Worm (Caenorhabditis elegans) whole organism, young adult: ENCODE results near the gene F07H5.7.

Source experiments
- B0035.1 ChIP-seq: sonication (generic microtip); optimal IDR thresholded peaks from 2 replicates; lab custom pipeline; 2016; ENCODE audit warnings: missing genetic modification characterization, mild to moderate bottlenecking, missing compliant biosample characterization, missing genotype, missing genetic modification reagents
- C06A6.2 ChIP-seq: fragments of 200-800 bp; sonication (Bioruptor generic); conservative IDR thresholded peaks from 2 replicates; pipeline ENCODE4 v1.3.6; 2022; ENCODE audit warnings: missing genetic modification characterization, missing compliant biosample characterization
- F39B2.1 ChIP-seq: fragments of 200-800 bp; sonication (Bioruptor generic); IDR thresholded peaks from 2 replicates; pipeline ENCODE4 v1.3.6; 2022; ENCODE audit warnings: missing genetic modification reagents, missing genetic modification characterization, missing compliant biosample characterization
- F57C9.4 ChIP-seq: sonication (generic microtip); optimal IDR thresholded peaks from 2 replicates; lab custom pipeline; 2017; ENCODE audit warnings: mild to moderate bottlenecking, missing genetic modification characterization, missing compliant biosample characterization
- K11D2.4 ChIP-seq: fragments of 200-800 bp; sonication (Bioruptor generic); IDR thresholded peaks from 2 replicates; pipeline ENCODE4 v1.3.6; 2022; ENCODE audit warnings: missing genetic modification reagents, missing genetic modification characterization, missing compliant biosample characterization
- T07F8.4 ChIP-seq: sonication (generic microtip); optimal IDR thresholded peaks from 2 replicates; lab custom pipeline; 2016; ENCODE audit warnings: mild to moderate bottlenecking, missing genetic modification characterization, moderate library complexity, missing compliant biosample characterization
- T26A5.8 ChIP-seq: sonication (generic microtip); optimal IDR thresholded peaks from 2 replicates; lab custom pipeline; 2016; ENCODE audit warnings: missing genetic modification characterization, missing compliant biosample characterization
- Y56A3A.18 ChIP-seq: fragments of 200-800 bp; sonication (Bioruptor generic); IDR thresholded peaks from 2 replicates; pipeline ENCODE4 v1.3.6; 2022; ENCODE audit warnings: missing genetic modification reagents, missing genetic modification characterization, missing compliant biosample characterization
- Y67H2A.10 ChIP-seq: fragments of 200-800 bp; sonication (Bioruptor generic); conservative IDR thresholded peaks from 2 replicates; pipeline ENCODE4 v1.3.6; 2022; ENCODE audit warnings: missing genetic modification reagents, missing genetic modification characterization, missing compliant biosample characterization
- ZK185.1 ChIP-seq: sonication (generic microtip); optimal IDR thresholded peaks from 2 replicates; lab custom pipeline; 2016; ENCODE audit warnings: mild to moderate bottlenecking, missing genetic modification characterization, missing compliant biosample characterization; ENCODE audit not compliant: poor library complexity, severe bottlenecking
- bed-1 ChIP-seq: fragments of 200-800 bp; sonication (Bioruptor generic); IDR thresholded peaks from 2 replicates; pipeline ENCODE4 v1.3.6; 2022; ENCODE audit warnings: missing genetic modification reagents, missing genetic modification characterization, missing compliant biosample characterization
- ccch-3 ChIP-seq: fragments of 200-800 bp; sonication (Bioruptor generic); optimal IDR thresholded peaks from 2 replicates; lab custom pipeline; 2018; ENCODE audit warnings: mild to moderate bottlenecking, missing genetic modification characterization, missing compliant biosample characterization
- cebp-2 ChIP-seq: fragments of 200-800 bp; sonication (Bioruptor generic); IDR thresholded peaks from 2 replicates; pipeline ENCODE4 v1.3.6; 2022; ENCODE audit warnings: missing genetic modification characterization, missing compliant biosample characterization
- ceh-100 ChIP-seq: fragments of 200-800 bp; sonication (Bioruptor generic); IDR thresholded peaks from 2 replicates; pipeline ENCODE4 v1.3.6; 2022; ENCODE audit warnings: missing genetic modification reagents, missing genetic modification characterization, missing compliant biosample characterization
- ceh-27 ChIP-seq: fragments of 200-800 bp; sonication (Bioruptor generic); optimal IDR thresholded peaks from 2 replicates; lab custom pipeline; 2018; ENCODE audit warnings: mild to moderate bottlenecking, missing genetic modification characterization, moderate library complexity, missing compliant biosample characterization
- ceh-58 ChIP-seq: fragments of 200-800 bp; sonication (Bioruptor generic); IDR thresholded peaks from 2 replicates; pipeline ENCODE4 v1.3.6; 2022; ENCODE audit warnings: missing genetic modification characterization, missing compliant biosample characterization
- ceh-79 ChIP-seq: sonication (generic microtip); optimal IDR thresholded peaks from 2 replicates; lab custom pipeline; 2017; ENCODE audit warnings: mild to moderate bottlenecking, missing genetic modification characterization, missing compliant biosample characterization
- chd-7 ChIP-seq: sonication (generic microtip); optimal IDR thresholded peaks from 2 replicates; lab custom pipeline; 2016; ENCODE audit warnings: mild to moderate bottlenecking, missing genetic modification characterization, moderate library complexity, missing compliant biosample characterization
- die-1 ChIP-seq: sonication (generic microtip); optimal IDR thresholded peaks from 2 replicates; lab custom pipeline; 2016; ENCODE audit warnings: missing genotype, mild to moderate bottlenecking, missing genetic modification characterization, missing compliant biosample characterization
- dpl-1 ChIP-seq: fragments of 150-350 bp; optimal IDR thresholded peaks from 2 replicates; lab custom pipeline; 2014; ENCODE audit warnings: missing biosample characterization, missing genetic modification reagents, missing genetic modification characterization
- egl-18 ChIP-seq: fragments of 200-800 bp; sonication (Bioruptor generic); IDR thresholded peaks from 2 replicates; pipeline ENCODE4 v1.3.6; 2022; ENCODE audit warnings: missing genetic modification reagents, missing genetic modification characterization, missing compliant biosample characterization
- fkh-3 ChIP-seq: sonication (generic microtip); optimal IDR thresholded peaks from 2 replicates; lab custom pipeline; 2016; ENCODE audit warnings: mild to moderate bottlenecking, missing genetic modification characterization, missing compliant biosample characterization
- hmg-1.2 ChIP-seq: fragments of 200-800 bp; sonication (Bioruptor generic); IDR thresholded peaks from 2 replicates; pipeline ENCODE4 v1.3.6; 2022; ENCODE audit warnings: missing genetic modification reagents, missing genetic modification characterization, missing compliant biosample characterization
- lag-1 ChIP-seq: fragments of 200-800 bp; sonication (Bioruptor generic); IDR thresholded peaks from 2 replicates; pipeline ENCODE4 v1.3.6; 2022; ENCODE audit warnings: missing genetic modification reagents, missing genetic modification characterization, missing compliant biosample characterization
- let-526 ChIP-seq: fragments of 200-800 bp; sonication (Bioruptor generic); IDR thresholded peaks from 2 replicates; pipeline ENCODE4 v1.3.6; 2022; ENCODE audit warnings: missing genetic modification reagents, missing genetic modification characterization, missing compliant biosample characterization
- let-607 ChIP-seq, 2 experiments: fragments of 200-800 bp in 1 of 2; sonication (Bioruptor generic) in 1 of 2; sonication (generic microtip) in 1 of 2; optimal IDR thresholded peaks; 2 replicates each; lab custom pipeline; 2016 to 2018; ENCODE audit warnings: mild to moderate bottlenecking in 2 of 2, missing compliant biosample characterization in 2 of 2, missing genetic modification characterization in 2 of 2, moderate library complexity in 2 of 2, missing genotype in 1 of 2
- lin-54 ChIP-seq: fragments of 200-800 bp; sonication (Bioruptor generic); optimal IDR thresholded peaks from 2 replicates; lab custom pipeline; 2018; ENCODE audit warnings: mild to moderate bottlenecking, missing genetic modification characterization, missing compliant biosample characterization
- madf-10 ChIP-seq: sonication (generic microtip); optimal IDR thresholded peaks from 2 replicates; lab custom pipeline; 2016; ENCODE audit warnings: mild to moderate bottlenecking, missing genetic modification characterization, missing compliant biosample characterization
- mel-28 ChIP-seq: sonication (generic microtip); optimal IDR thresholded peaks from 2 replicates; lab custom pipeline; 2016; ENCODE audit warnings: borderline replicate concordance, mild to moderate bottlenecking, missing genetic modification characterization, missing compliant biosample characterization
- mxl-1 ChIP-seq: sonication (generic microtip); optimal IDR thresholded peaks from 2 replicates; lab custom pipeline; 2016; ENCODE audit warnings: missing genetic modification characterization, missing compliant biosample characterization
- nfya-1 ChIP-seq: sonication (generic microtip); optimal IDR thresholded peaks from 2 replicates; lab custom pipeline; 2017; ENCODE audit warnings: antibody characterized with exemption, missing compliant biosample characterization, missing genetic modification characterization, borderline replicate concordance; ENCODE audit not compliant: insufficient read depth
- nhr-120 ChIP-seq: fragments of 200-800 bp; sonication (Bioruptor generic); IDR thresholded peaks from 2 replicates; pipeline ENCODE4 v1.3.6; 2022; ENCODE audit warnings: missing genetic modification characterization, missing compliant biosample characterization
- nhr-179 ChIP-seq: sonication (generic microtip); optimal IDR thresholded peaks from 2 replicates; lab custom pipeline; 2016; ENCODE audit warnings: mild to moderate bottlenecking, missing genetic modification characterization, missing compliant biosample characterization
- nhr-27 ChIP-seq: fragments of 200-800 bp; sonication (Bioruptor generic); optimal IDR thresholded peaks from 2 replicates; lab custom pipeline; 2018; ENCODE audit warnings: mild to moderate bottlenecking, missing genetic modification characterization, moderate library complexity, missing compliant biosample characterization
- nhr-90 ChIP-seq: sonication (generic microtip); optimal IDR thresholded peaks from 2 replicates; lab custom pipeline; 2016; ENCODE audit warnings: missing genotype, mild to moderate bottlenecking, missing genetic modification characterization, missing compliant biosample characterization
- pbrm-1 ChIP-seq: fragments of 200-800 bp; sonication (Bioruptor generic); IDR thresholded peaks from 2 replicates; pipeline ENCODE4 v1.3.6; 2022; ENCODE audit warnings: missing genetic modification reagents, missing genetic modification characterization, missing compliant biosample characterization
- pha-4 ChIP-seq: fragments of 150-350 bp; sonication (generic microtip); optimal IDR thresholded peaks from 2 replicates; lab custom pipeline; 2014; ENCODE audit warnings: missing biosample characterization, missing genetic modification reagents, missing genetic modification characterization
- rcor-1 ChIP-seq: fragments of 200-800 bp; sonication (Bioruptor generic); IDR thresholded peaks from 2 replicates; pipeline ENCODE4 v1.3.6; 2022; ENCODE audit warnings: missing genetic modification reagents, missing genetic modification characterization, missing compliant biosample characterization
- repo-1 ChIP-seq: sonication (generic microtip); optimal IDR thresholded peaks from 2 replicates; lab custom pipeline; 2017; ENCODE audit warnings: mild to moderate bottlenecking, missing genetic modification characterization, missing compliant biosample characterization
- sdz-38 ChIP-seq: sonication (generic microtip); optimal IDR thresholded peaks from 2 replicates; lab custom pipeline; 2016; ENCODE audit warnings: missing genotype, missing genetic modification characterization, missing compliant biosample characterization
- snpc-3.4 ChIP-seq: sonication (generic microtip); optimal IDR thresholded peaks from 2 replicates; lab custom pipeline; 2017; ENCODE audit warnings: missing genetic modification characterization, mild to moderate bottlenecking, missing compliant biosample characterization, antibody characterized with exemption, moderate library complexity, missing genotype, missing genetic modification reagents
- sptf-2 ChIP-seq: fragments of 200-800 bp; sonication (Bioruptor generic); optimal IDR thresholded peaks from 2 replicates; lab custom pipeline; 2018; ENCODE audit warnings: mild to moderate bottlenecking, missing genetic modification characterization, missing compliant biosample characterization
- tbp1 ChIP-seq: fragments of 200-800 bp; sonication (Bioruptor generic); optimal IDR thresholded peaks from 2 replicates; lab custom pipeline; 2018; ENCODE audit warnings: mild to moderate bottlenecking, missing genetic modification characterization, missing compliant biosample characterization
- tbx-9 ChIP-seq: sonication (generic microtip); optimal IDR thresholded peaks from 2 replicates; lab custom pipeline; 2016; ENCODE audit warnings: borderline replicate concordance, missing genetic modification characterization, inconsistent platforms, missing compliant biosample characterization
- unc-130 ChIP-seq: sonication (generic microtip); optimal IDR thresholded peaks from 2 replicates; lab custom pipeline; 2016; ENCODE audit warnings: missing genetic modification reagents, missing genetic modification characterization, missing compliant biosample characterization
- xnd-1 ChIP-seq: sonication (generic microtip); optimal IDR thresholded peaks from 2 replicates; lab custom pipeline; 2016; ENCODE audit warnings: missing genotype, missing genetic modification reagents, missing genetic modification characterization, missing compliant biosample characterization
- ztf-22 ChIP-seq: fragments of 200-800 bp; sonication (Bioruptor generic); optimal IDR thresholded peaks from 2 replicates; lab custom pipeline; 2018; ENCODE audit warnings: mild to moderate bottlenecking, missing genetic modification characterization, moderate library complexity, missing compliant biosample characterization
- ztf-26 ChIP-seq: sonication (generic microtip); optimal IDR thresholded peaks from 2 replicates; lab custom pipeline; 2017; ENCODE audit warnings: missing genetic modification characterization, missing compliant biosample characterization
- ztf-28 ChIP-seq: fragments of 200-800 bp; sonication (Bioruptor generic); IDR thresholded peaks from 2 replicates; pipeline ENCODE4 v1.3.6; 2022; ENCODE audit warnings: missing genetic modification reagents, missing genetic modification characterization, missing compliant biosample characterization

The F07H5.7 gene

ce11 chrII:8789828-8790558 lies 4.0 kb downstream of the F07H5.7 start, which contains the start of gene F07H5.13 (continued):
- TF ChIP-seq C06A6.2 (GFP tag; lab: Robert Waterston, UW) (no peak), F39B2.1 (GFP tag; lab: Robert Waterston, UW) (no peak), bed-1 (no peak), pbrm-1 (GFP tag; lab: Robert Waterston, UW) (peak; percentile 43; the same call in 1 of the 2 replicates), ztf-28 (GFP tag; lab: Robert Waterston, UW) (no peak), snpc-3.4 (tag; lab: Kevin White, UChicago) (no peak), ccch-3 (GFP tag; lab: Kevin White, UChicago) (no peak), ceh-100 (GFP tag; lab: Robert Waterston, UW) (no peak), lag-1 (GFP tag; lab: Robert Waterston, UW) (no peak), mel-28 (no peak), pha-4 (tag; lab: Kevin White, UChicago) (no peak), tbx-9 (tag; lab: Kevin White, UChicago) (no peak), lin-54 (GFP tag; lab: Kevin White, UChicago) (no peak), let-607 (tag; optimal IDR thresholded peaks at IDR 0.05; lab: Kevin White, UChicago) (no peak), ZK185.1 (no peak), ceh-58 (GFP tag; lab: Robert Waterston, UW) (no peak), die-1 (no peak), nhr-120 (GFP tag; lab: Robert Waterston, UW) (no peak), tbp1 (GFP tag; lab: Kevin White, UChicago) (peak; percentile 0), sdz-38 (tag; lab: Kevin White, UChicago) (no peak), xnd-1 (tag; lab: Kevin White, UChicago) (no peak), K11D2.4 (GFP tag; lab: Robert Waterston, UW) (no peak), fkh-3 (tag; lab: Kevin White, UChicago) (no peak), nhr-27 (tag; lab: Kevin White, UChicago) (no peak), ztf-22 (GFP tag; lab: Kevin White, UChicago) (peak; percentile 20), ceh-27 (GFP tag; lab: Kevin White, UChicago) (no peak), ceh-79 (tag; lab: Kevin White, UChicago) (no peak), let-526 (no peak), egl-18 (GFP tag; lab: Robert Waterston, UW) (no peak), T07F8.4 (tag; lab: Kevin White, UChicago) (no peak), nhr-90 (tag; lab: Kevin White, UChicago) (no peak), repo-1 (tag; lab: Kevin White, UChicago) (peak; percentile 88), ztf-26 (tag; lab: Kevin White, UChicago) (peak; percentile 41), hmg-1.2 (no peak), Y56A3A.18 (GFP tag; lab: Robert Waterston, UW) (no peak), T26A5.8 (tag; lab: Kevin White, UChicago) (no peak), F57C9.4 (tag; lab: Kevin White, UChicago) (no peak), unc-130 (GFP tag; lab: Kevin White, UChicago) (no peak), mxl-1 (tag; lab: Kevin White, UChicago) (no peak), nfya-1 (tag; lab: Kevin White, UChicago) (no peak), dpl-1 (GFP tag; lab: Kevin White, UChicago) (no peak), rcor-1 (GFP tag; lab: Robert Waterston, UW) (peak; percentile 21; the same call in 1 of the 2 replicates), chd-7 (peak; percentile 60), Y67H2A.10 (GFP tag; lab: Robert Waterston, UW) (no peak), sptf-2 (GFP tag; lab: Kevin White, UChicago) (no peak), nhr-179 (no peak), B0035.1 (tag; lab: Kevin White, UChicago) (no peak), madf-10 (tag; lab: Kevin White, UChicago) (peak; percentile 33), cebp-2 (GFP tag; lab: Robert Waterston, UW) (no peak)
